Worm (Caenorhabditis elegans): ENCODE data around the gene F20D6.2.

The F20D6.2 gene

DNA sequence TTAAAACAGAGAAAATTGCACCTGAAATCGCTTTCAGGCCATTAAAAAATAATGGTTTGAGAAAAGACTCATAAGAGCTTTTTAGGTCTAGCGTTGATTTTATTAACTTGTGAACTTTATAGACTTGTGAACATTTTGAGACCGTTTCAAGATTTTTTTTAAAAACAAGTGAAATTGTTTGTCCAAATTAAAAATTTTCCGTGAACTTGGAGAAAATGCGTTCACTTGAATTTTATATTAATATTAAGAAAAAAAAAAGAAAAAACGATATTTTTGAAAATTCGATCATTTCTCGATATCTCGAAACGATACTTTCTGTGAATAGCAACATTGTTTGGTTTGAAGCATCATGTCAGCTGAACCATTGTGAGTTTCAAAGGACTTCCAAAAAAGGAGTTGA is 4.6 kb downstream of the F20D6.2 start, which contains the start of gene F20D6.1:
Gene F20D6.1, plus strand, starts transcription at position 301 of the 400 bp plus-strand sequence.
- no peak for TF ChIP-seq cog-1 (tag; optimal IDR thresholded peaks at IDR 0.05)
- no peak for TF ChIP-seq flt-1 (GFP tag; IDR thresholded peaks at IDR 0.05)
- TF ChIP-seq med-1 (GFP tag; optimal IDR thresholded peaks at IDR 0.05; ENCODE audit: insufficient read depth): no peak
- TF ChIP-seq ztf-23 (GFP tag; IDR thresholded peaks at IDR 0.05): no peak
- no peak for TF ChIP-seq ref-1 (GFP tag; conservative IDR thresholded peaks at IDR 0.05)
- TF ChIP-seq T22C8.4 (GFP tag; IDR thresholded peaks at IDR 0.05): no peak

DNA sequence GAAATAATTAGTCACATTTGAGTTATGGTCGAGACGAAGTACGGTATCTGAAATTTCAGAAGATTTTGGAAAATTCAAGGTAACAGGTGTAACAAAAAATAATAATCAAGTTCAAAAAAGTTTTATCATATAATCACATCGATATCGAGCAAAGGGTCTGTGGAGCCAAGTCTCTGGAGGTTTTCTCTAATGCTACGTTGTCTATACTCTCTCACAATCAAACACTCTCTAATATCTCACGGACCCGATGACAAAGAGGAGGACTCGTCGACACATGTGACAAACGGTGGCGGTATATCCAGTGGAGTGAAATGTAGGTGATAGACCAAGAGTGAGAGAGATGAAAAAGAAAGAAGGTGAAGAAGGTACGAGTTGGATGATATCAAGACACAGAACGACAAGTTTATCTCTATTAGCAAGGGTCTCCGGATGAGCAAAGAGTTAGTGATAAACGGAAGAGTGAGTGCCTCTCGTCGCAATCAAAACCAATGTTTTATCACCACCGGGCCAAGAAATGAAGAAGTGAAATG is 10.1 kb downstream of the F20D6.2 start, which contains the start of gene F20D6.10:
Gene F20D6.10, minus strand, starts transcription at position 51 of the 530 bp plus-strand sequence.
- TF ChIP-seq flt-1 (GFP tag; IDR thresholded peaks at IDR 0.05) (no peak), cog-1 (tag; optimal IDR thresholded peaks at IDR 0.05) (no peak), tab-1 (GFP tag; IDR thresholded peaks at IDR 0.05) (no peak), ztf-23 (GFP tag; IDR thresholded peaks at IDR 0.05) (no peak), med-1 (GFP tag; optimal IDR thresholded peaks at IDR 0.05; ENCODE audit: insufficient read depth) (no peak), ref-1 (GFP tag; conservative IDR thresholded peaks at IDR 0.05) (no peak), ztf-29 (GFP tag; IDR thresholded peaks at IDR 0.05) (no peak), klf-2 (GFP tag; conservative IDR thresholded peaks at IDR 0.05) (no peak), T22C8.4 (GFP tag; IDR thresholded peaks at IDR 0.05) (no peak)

- TF ChIP-seq cog-1 (tag; optimal IDR thresholded peaks at IDR 0.05): no peak
- no peak for TF ChIP-seq T22C8.4 (GFP tag; IDR thresholded peaks at IDR 0.05)
- no peak for TF ChIP-seq tab-1 (GFP tag; IDR thresholded peaks at IDR 0.05)
- no peak for TF ChIP-seq ztf-29 (GFP tag; IDR thresholded peaks at IDR 0.05)
- TF ChIP-seq ztf-23 (GFP tag; IDR thresholded peaks at IDR 0.05): no peak
- no peak for TF ChIP-seq flt-1 (GFP tag; IDR thresholded peaks at IDR 0.05)
- TF ChIP-seq med-1 (GFP tag; optimal IDR thresholded peaks at IDR 0.05; ENCODE audit: insufficient read depth): no peak
- TF ChIP-seq klf-2 (GFP tag; conservative IDR thresholded peaks at IDR 0.05): no peak
- TF ChIP-seq ref-1 (GFP tag; conservative IDR thresholded peaks at IDR 0.05): no peak
Measured at ce11 chrV:8196993-8197392, 11.2 kb downstream of the F20D6.2 start.

DNA sequence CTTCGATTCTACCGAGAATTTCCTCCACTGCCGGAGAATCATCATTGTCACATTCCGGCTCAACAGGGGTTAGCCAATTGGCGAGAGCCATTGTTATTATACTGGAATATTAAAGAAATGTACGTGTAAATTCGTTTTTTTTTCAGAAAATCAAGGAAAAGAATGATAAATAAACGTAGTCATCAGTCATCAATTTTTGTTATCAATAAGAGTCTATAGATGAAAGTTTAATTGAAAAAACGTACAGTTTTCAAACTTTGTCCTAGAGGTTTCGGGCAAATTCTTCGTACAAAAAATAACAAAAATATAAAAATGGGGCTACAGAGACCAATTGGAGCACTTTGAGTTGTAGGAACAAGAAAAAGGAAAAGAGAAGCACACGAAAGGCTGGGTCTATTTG is 13.2 kb downstream of the F20D6.2 start, which contains the start of gene F20D6.11:
Gene F20D6.11, minus strand, starts transcription at position 101 of the 400 bp plus-strand sequence.
- no peak for TF ChIP-seq T22C8.4 (GFP tag; IDR thresholded peaks at IDR 0.05)
- TF ChIP-seq ztf-29 (GFP tag; IDR thresholded peaks at IDR 0.05): no peak
- no peak for TF ChIP-seq ref-1 (GFP tag; conservative IDR thresholded peaks at IDR 0.05)
- TF ChIP-seq ztf-23 (GFP tag; IDR thresholded peaks at IDR 0.05): no peak
- TF ChIP-seq cog-1 (tag; optimal IDR thresholded peaks at IDR 0.05): no peak
- no peak for TF ChIP-seq flt-1 (GFP tag; IDR thresholded peaks at IDR 0.05)
- TF ChIP-seq tab-1 (GFP tag; IDR thresholded peaks at IDR 0.05): no peak
- no peak for TF ChIP-seq med-1 (GFP tag; optimal IDR thresholded peaks at IDR 0.05; ENCODE audit: insufficient read depth)
- TF ChIP-seq klf-2 (GFP tag; conservative IDR thresholded peaks at IDR 0.05): no peak

DNA sequence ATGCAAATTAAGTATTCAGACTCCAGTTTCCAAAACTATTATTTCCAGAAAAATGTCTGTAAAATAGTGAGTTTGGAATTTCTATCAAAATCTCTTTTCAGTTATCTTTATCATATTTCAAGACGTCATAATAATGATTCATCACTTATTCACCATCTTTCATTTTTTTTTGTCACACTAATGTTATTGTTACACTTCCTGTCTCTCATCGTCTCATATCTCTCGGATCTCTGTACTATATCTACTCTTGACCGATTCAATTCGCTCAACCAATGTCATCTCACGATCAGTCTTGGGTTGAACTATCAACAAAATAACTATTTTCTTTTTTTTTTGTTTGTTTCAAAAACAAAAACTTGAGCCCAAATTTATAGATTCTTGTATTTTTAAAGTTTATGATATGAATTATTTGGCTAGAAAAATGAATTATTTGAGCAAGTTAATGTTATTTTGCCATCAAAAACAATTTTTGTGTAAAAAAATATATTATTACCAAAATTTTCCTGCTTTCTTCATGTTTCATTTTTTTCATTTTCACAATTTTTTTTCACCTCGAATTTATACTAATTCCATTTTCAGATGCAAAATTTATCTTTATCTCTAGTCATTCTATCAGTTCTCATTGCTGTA is 15.5 kb downstream of the F20D6.2 start, which contains the start of gene cri-2:
Gene cri-2, plus strand, starts transcription at position 580 of the 630 bp plus-strand sequence.
- TF ChIP-seq T22C8.4 (GFP tag; IDR thresholded peaks at IDR 0.05): no peak
- no peak for TF ChIP-seq flt-1 (GFP tag; IDR thresholded peaks at IDR 0.05)
- TF ChIP-seq med-1 (GFP tag; optimal IDR thresholded peaks at IDR 0.05; ENCODE audit: insufficient read depth): no peak
- no peak for TF ChIP-seq ref-1 (GFP tag; conservative IDR thresholded peaks at IDR 0.05)
- no peak for TF ChIP-seq klf-2 (GFP tag; conservative IDR thresholded peaks at IDR 0.05)
- no peak for TF ChIP-seq tab-1 (GFP tag; IDR thresholded peaks at IDR 0.05)
- no peak for TF ChIP-seq ztf-29 (GFP tag; IDR thresholded peaks at IDR 0.05)
- TF ChIP-seq cog-1 (tag; optimal IDR thresholded peaks at IDR 0.05): no peak

DNA sequence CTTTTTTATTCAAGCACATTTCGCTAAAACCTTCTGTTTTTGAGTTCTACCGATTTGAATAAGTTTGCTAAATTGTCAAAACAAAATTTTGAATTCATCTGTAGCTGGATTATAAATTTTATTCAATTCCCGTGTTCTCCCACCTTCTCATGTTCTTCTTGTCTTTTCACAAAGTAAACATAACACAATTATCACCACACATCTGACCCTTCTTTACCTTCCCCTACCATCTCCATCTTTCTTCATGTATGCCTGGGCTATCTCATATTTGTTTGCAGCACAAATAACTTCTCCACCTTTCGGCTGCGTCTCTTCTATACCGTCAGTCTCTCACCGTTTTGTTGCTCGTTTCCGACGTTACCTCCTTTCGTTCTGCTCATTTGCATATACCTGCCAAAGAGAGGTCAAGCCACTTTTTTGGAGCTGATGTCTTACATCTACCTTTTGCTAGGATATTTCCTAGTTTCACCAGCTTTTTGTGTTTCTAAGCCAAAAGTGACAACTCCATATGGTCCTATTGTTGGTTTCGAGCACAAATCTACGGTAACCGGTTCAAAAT is 17.3 kb downstream of the F20D6.2 start, which contains the start of gene cest-17:
Gene cest-17, plus strand, starts transcription at position 248 of the 559 bp plus-strand sequence.
- TF ChIP-seq ztf-29 (GFP tag; IDR thresholded peaks at IDR 0.05): no peak
- TF ChIP-seq cog-1 (tag; optimal IDR thresholded peaks at IDR 0.05): no peak
- no peak for TF ChIP-seq ztf-23 (GFP tag; IDR thresholded peaks at IDR 0.05)
- TF ChIP-seq flt-1 (GFP tag; IDR thresholded peaks at IDR 0.05): no peak
- TF ChIP-seq ref-1 (GFP tag; conservative IDR thresholded peaks at IDR 0.05): no peak
- no peak for TF ChIP-seq tab-1 (GFP tag; IDR thresholded peaks at IDR 0.05)
- no peak for TF ChIP-seq T22C8.4 (GFP tag; IDR thresholded peaks at IDR 0.05)
- TF ChIP-seq klf-2 (GFP tag; conservative IDR thresholded peaks at IDR 0.05): no peak
- TF ChIP-seq med-1 (GFP tag; optimal IDR thresholded peaks at IDR 0.05; ENCODE audit: insufficient read depth): no peak

DNA sequence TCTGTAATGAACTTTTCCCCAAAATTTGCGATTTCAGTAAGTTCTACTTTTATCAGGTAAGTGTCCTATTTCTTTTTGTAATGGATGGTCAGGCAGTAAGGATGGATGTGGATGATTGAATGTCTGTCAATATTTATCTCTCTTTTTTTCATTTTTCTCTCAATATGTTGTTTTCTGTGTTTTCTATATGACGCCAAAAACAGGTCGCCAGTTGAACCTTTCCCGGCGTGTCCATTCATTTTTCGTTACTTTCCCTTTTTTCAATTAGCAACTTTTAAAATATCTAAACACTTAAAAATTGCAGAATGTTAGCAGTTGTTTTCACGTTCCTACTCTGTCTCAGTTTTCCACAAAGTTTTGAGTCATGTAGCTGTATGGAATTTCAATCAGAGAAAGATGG is 21.1 kb downstream of the F20D6.2 start, which contains the start of gene timp-1:
Gene timp-1, plus strand, starts transcription at position 305 of the 400 bp plus-strand sequence.
- TF ChIP-seq flt-1 (GFP tag; IDR thresholded peaks at IDR 0.05): no peak
- no peak for TF ChIP-seq ztf-23 (GFP tag; IDR thresholded peaks at IDR 0.05)
- TF ChIP-seq ztf-29 (GFP tag; IDR thresholded peaks at IDR 0.05): no peak
- no peak for TF ChIP-seq tab-1 (GFP tag; IDR thresholded peaks at IDR 0.05)
- no peak for TF ChIP-seq klf-2 (GFP tag; conservative IDR thresholded peaks at IDR 0.05)
- no peak for TF ChIP-seq ref-1 (GFP tag; conservative IDR thresholded peaks at IDR 0.05)
- no peak for TF ChIP-seq med-1 (GFP tag; optimal IDR thresholded peaks at IDR 0.05; ENCODE audit: insufficient read depth)
- no peak for TF ChIP-seq cog-1 (tag; optimal IDR thresholded peaks at IDR 0.05)
- no peak for TF ChIP-seq T22C8.4 (GFP tag; IDR thresholded peaks at IDR 0.05)

- no peak for TF ChIP-seq ztf-29 (GFP tag; IDR thresholded peaks at IDR 0.05)
- TF ChIP-seq ref-1 (GFP tag; conservative IDR thresholded peaks at IDR 0.05): no peak
- TF ChIP-seq cog-1 (tag; optimal IDR thresholded peaks at IDR 0.05): no peak
- no peak for TF ChIP-seq med-1 (GFP tag; optimal IDR thresholded peaks at IDR 0.05; ENCODE audit: insufficient read depth)
Measured at ce11 chrV:8210527-8210926, 24.7 kb downstream of the F20D6.2 start.

DNA sequence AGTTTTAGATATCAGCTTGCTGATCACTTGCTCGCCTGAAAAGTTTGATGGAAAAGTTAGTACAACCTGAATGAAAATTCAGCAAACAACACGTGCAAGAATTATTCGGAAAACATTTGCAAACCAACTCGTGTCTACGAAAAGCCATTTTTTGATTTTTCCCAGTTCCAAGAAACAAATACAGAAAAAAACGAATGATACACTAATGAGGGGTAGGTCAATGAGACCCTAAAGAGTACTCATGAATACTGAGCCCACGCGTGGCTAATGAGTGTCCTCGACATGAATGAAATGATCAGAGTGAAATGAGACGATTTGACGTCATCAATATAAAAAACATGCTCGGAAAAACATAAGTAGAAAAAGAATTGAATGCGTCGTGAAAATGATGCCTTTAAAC is 26.2 kb downstream of the F20D6.2 start:
- TF ChIP-seq T22C8.4 (GFP tag; IDR thresholded peaks at IDR 0.05): no peak
- TF ChIP-seq ref-1 (GFP tag; conservative IDR thresholded peaks at IDR 0.05): no peak
- no peak for TF ChIP-seq flt-1 (GFP tag; IDR thresholded peaks at IDR 0.05)
- TF ChIP-seq tab-1 (GFP tag; IDR thresholded peaks at IDR 0.05): no peak
- no peak for TF ChIP-seq ztf-29 (GFP tag; IDR thresholded peaks at IDR 0.05)
- no peak for TF ChIP-seq cog-1 (tag; optimal IDR thresholded peaks at IDR 0.05)
